Worm (Caenorhabditis elegans) whole organism, young adult: ENCODE results near the gene R13A5.11.
A peak's percentile ranks its signal among the peaks of the same experiment; 100 is the strongest.

ENCODE experiments used
- B0336.3 ChIP-seq: fragments of 200-800 bp; sonication (Bioruptor generic); IDR thresholded peaks from 2 replicates; pipeline ENCODE4 v1.3.6; 2022; ENCODE audit warnings: missing genetic modification characterization, missing compliant biosample characterization
- C06A6.2 ChIP-seq: fragments of 200-800 bp; sonication (Bioruptor generic); conservative IDR thresholded peaks from 2 replicates; pipeline ENCODE4 v1.3.6; 2022; ENCODE audit warnings: missing genetic modification characterization, missing compliant biosample characterization
- D2030.7 ChIP-seq: fragments of 200-800 bp; sonication (Bioruptor generic); IDR thresholded peaks from 2 replicates; pipeline ENCODE4 v1.3.6; 2022; ENCODE audit warnings: missing genetic modification reagents, missing genetic modification characterization, missing compliant biosample characterization
- F33H1.4 ChIP-seq: fragments of 200-800 bp; sonication (Bioruptor generic); IDR thresholded peaks from 2 replicates; pipeline ENCODE4 v1.3.6; 2022; ENCODE audit warnings: missing genetic modification reagents, missing genetic modification characterization, missing compliant biosample characterization
- F39B2.1 ChIP-seq: fragments of 200-800 bp; sonication (Bioruptor generic); IDR thresholded peaks from 2 replicates; pipeline ENCODE4 v1.3.6; 2022; ENCODE audit warnings: missing genetic modification reagents, missing genetic modification characterization, missing compliant biosample characterization
- F55B11.4 ChIP-seq: sonication (generic microtip); optimal IDR thresholded peaks from 2 replicates; lab custom pipeline; 2016; ENCODE audit warnings: missing compliant biosample characterization, missing genetic modification characterization, borderline replicate concordance; ENCODE audit not compliant: insufficient read depth
- K11D2.4 ChIP-seq: fragments of 200-800 bp; sonication (Bioruptor generic); IDR thresholded peaks from 2 replicates; pipeline ENCODE4 v1.3.6; 2022; ENCODE audit warnings: missing genetic modification reagents, missing genetic modification characterization, missing compliant biosample characterization
- K12H6.12 ChIP-seq: fragments of 200-800 bp; sonication (Bioruptor generic); optimal IDR thresholded peaks from 2 replicates; lab custom pipeline; 2018; ENCODE audit warnings: mild to moderate bottlenecking, missing genetic modification characterization, missing compliant biosample characterization
- T07F8.4 ChIP-seq: sonication (generic microtip); optimal IDR thresholded peaks from 2 replicates; lab custom pipeline; 2016; ENCODE audit warnings: mild to moderate bottlenecking, missing genetic modification characterization, moderate library complexity, missing compliant biosample characterization
- ZK185.1 ChIP-seq: sonication (generic microtip); optimal IDR thresholded peaks from 2 replicates; lab custom pipeline; 2016; ENCODE audit warnings: mild to moderate bottlenecking, missing genetic modification characterization, missing compliant biosample characterization; ENCODE audit not compliant: poor library complexity, severe bottlenecking
- akir-1 ChIP-seq: fragments of 200-800 bp; sonication (Bioruptor generic); optimal IDR thresholded peaks from 2 replicates; lab custom pipeline; 2018; ENCODE audit warnings: mild to moderate bottlenecking, missing genetic modification characterization, moderate library complexity, missing compliant biosample characterization
- ama-1 ChIP-seq, 3 experiments: fragments of 150-350 bp in 1 of 3; sonication (generic microtip) in 2 of 3; optimal IDR thresholded peaks; 2 replicates each; lab custom pipeline; 2014 to 2018; ENCODE audit warnings: missing biosample characterization in 2 of 3, missing genetic modification characterization in 2 of 3, missing genetic modification reagents in 2 of 3
- aptf-3 ChIP-seq: fragments of 200-800 bp; sonication (Bioruptor generic); IDR thresholded peaks from 2 replicates; pipeline ENCODE4 v1.3.6; 2022; ENCODE audit warnings: missing genetic modification characterization, missing compliant biosample characterization
- atf-7 ChIP-seq: sonication (generic microtip); optimal IDR thresholded peaks from 2 replicates; lab custom pipeline; 2017; ENCODE audit warnings: mild to moderate bottlenecking, missing genetic modification characterization, missing compliant biosample characterization
- athp-1 ChIP-seq: sonication (generic microtip); optimal IDR thresholded peaks from 2 replicates; lab custom pipeline; 2017; ENCODE audit warnings: mild to moderate bottlenecking, missing genetic modification characterization, missing compliant biosample characterization
- attf-3 ChIP-seq: fragments of 200-800 bp; sonication (Bioruptor generic); conservative IDR thresholded peaks from 2 replicates; pipeline ENCODE4 v1.3.6; 2022; ENCODE audit warnings: missing genetic modification reagents, missing genetic modification characterization, missing compliant biosample characterization
- bed-1 ChIP-seq: fragments of 200-800 bp; sonication (Bioruptor generic); IDR thresholded peaks from 2 replicates; pipeline ENCODE4 v1.3.6; 2022; ENCODE audit warnings: missing genetic modification reagents, missing genetic modification characterization, missing compliant biosample characterization
- bed-2 ChIP-seq: fragments of 200-800 bp; sonication (Bioruptor generic); IDR thresholded peaks from 2 replicates; pipeline ENCODE4 v1.3.6; 2022; ENCODE audit warnings: missing genetic modification reagents, missing genetic modification characterization, missing compliant biosample characterization
- cebp-2 ChIP-seq: fragments of 200-800 bp; sonication (Bioruptor generic); IDR thresholded peaks from 2 replicates; pipeline ENCODE4 v1.3.6; 2022; ENCODE audit warnings: missing genetic modification characterization, missing compliant biosample characterization
- ceh-27 ChIP-seq: fragments of 200-800 bp; sonication (Bioruptor generic); optimal IDR thresholded peaks from 2 replicates; lab custom pipeline; 2018; ENCODE audit warnings: mild to moderate bottlenecking, missing genetic modification characterization, moderate library complexity, missing compliant biosample characterization
- ceh-58 ChIP-seq: fragments of 200-800 bp; sonication (Bioruptor generic); IDR thresholded peaks from 2 replicates; pipeline ENCODE4 v1.3.6; 2022; ENCODE audit warnings: missing genetic modification characterization, missing compliant biosample characterization
- die-1 ChIP-seq: sonication (generic microtip); optimal IDR thresholded peaks from 2 replicates; lab custom pipeline; 2016; ENCODE audit warnings: missing genotype, mild to moderate bottlenecking, missing genetic modification characterization, missing compliant biosample characterization
- dox-1 ChIP-seq: fragments of 200-800 bp; sonication (Bioruptor generic); IDR thresholded peaks from 2 replicates; pipeline ENCODE4 v1.3.6; 2022; ENCODE audit warnings: missing genetic modification reagents, missing genetic modification characterization, missing compliant biosample characterization
- dpff-1 ChIP-seq: sonication (generic microtip); optimal IDR thresholded peaks from 2 replicates; lab custom pipeline; 2017; ENCODE audit warnings: mild to moderate bottlenecking, missing genetic modification characterization, missing compliant biosample characterization
- egl-18 ChIP-seq: fragments of 200-800 bp; sonication (Bioruptor generic); IDR thresholded peaks from 2 replicates; pipeline ENCODE4 v1.3.6; 2022; ENCODE audit warnings: missing genetic modification reagents, missing genetic modification characterization, missing compliant biosample characterization
- egrh-3 ChIP-seq: fragments of 200-800 bp; sonication (Bioruptor generic); IDR thresholded peaks from 2 replicates; pipeline ENCODE4 v1.3.6; 2022; ENCODE audit warnings: missing genetic modification reagents, missing genetic modification characterization, missing compliant biosample characterization
- ets-4 ChIP-seq: fragments of 200-800 bp; sonication (Bioruptor generic); optimal IDR thresholded peaks from 2 replicates; lab custom pipeline; 2018; ENCODE audit warnings: mild to moderate bottlenecking, missing genetic modification characterization, missing compliant biosample characterization
- fkh-3 ChIP-seq: sonication (generic microtip); optimal IDR thresholded peaks from 2 replicates; lab custom pipeline; 2016; ENCODE audit warnings: mild to moderate bottlenecking, missing genetic modification characterization, missing compliant biosample characterization
- gei-17 ChIP-seq: fragments of 200-800 bp; sonication (Bioruptor generic); optimal IDR thresholded peaks from 2 replicates; lab custom pipeline; 2018; ENCODE audit warnings: mild to moderate bottlenecking, missing genetic modification characterization, missing compliant biosample characterization
- him-1 ChIP-seq: sonication (generic microtip); optimal IDR thresholded peaks from 2 replicates; lab custom pipeline; 2016; ENCODE audit warnings: missing genotype, missing genetic modification reagents, missing genetic modification characterization, missing compliant biosample characterization
- hmg-1.2 ChIP-seq: fragments of 200-800 bp; sonication (Bioruptor generic); IDR thresholded peaks from 2 replicates; pipeline ENCODE4 v1.3.6; 2022; ENCODE audit warnings: missing genetic modification reagents, missing genetic modification characterization, missing compliant biosample characterization
- hmg-20 ChIP-seq: fragments of 200-800 bp; sonication (Bioruptor generic); IDR thresholded peaks from 2 replicates; pipeline ENCODE4 v1.3.6; 2022; ENCODE audit warnings: missing genetic modification reagents, missing genetic modification characterization, missing compliant biosample characterization
- hrde-1 ChIP-seq: sonication (generic microtip); optimal IDR thresholded peaks from 2 replicates; lab custom pipeline; 2016; ENCODE audit warnings: missing genetic modification characterization, mild to moderate bottlenecking, missing compliant biosample characterization, moderate library complexity, missing genotype, missing genetic modification reagents, borderline replicate concordance
- let-526 ChIP-seq: fragments of 200-800 bp; sonication (Bioruptor generic); IDR thresholded peaks from 2 replicates; pipeline ENCODE4 v1.3.6; 2022; ENCODE audit warnings: missing genetic modification reagents, missing genetic modification characterization, missing compliant biosample characterization
- madf-8 ChIP-seq: fragments of 200-800 bp; sonication (Bioruptor generic); conservative IDR thresholded peaks from 2 replicates; pipeline ENCODE4 v1.3.6; 2022; ENCODE audit warnings: missing genetic modification reagents, missing genetic modification characterization, missing compliant biosample characterization
- mes-4 ChIP-seq: sonication (generic microtip); optimal IDR thresholded peaks from 2 replicates; lab custom pipeline; 2016; ENCODE audit warnings: missing genotype, missing genetic modification characterization, missing compliant biosample characterization
- mxl-1 ChIP-seq: sonication (generic microtip); optimal IDR thresholded peaks from 2 replicates; lab custom pipeline; 2016; ENCODE audit warnings: missing genetic modification characterization, missing compliant biosample characterization
- nhr-90 ChIP-seq: sonication (generic microtip); optimal IDR thresholded peaks from 2 replicates; lab custom pipeline; 2016; ENCODE audit warnings: missing genotype, mild to moderate bottlenecking, missing genetic modification characterization, missing compliant biosample characterization
- pbrm-1 ChIP-seq: fragments of 200-800 bp; sonication (Bioruptor generic); IDR thresholded peaks from 2 replicates; pipeline ENCODE4 v1.3.6; 2022; ENCODE audit warnings: missing genetic modification reagents, missing genetic modification characterization, missing compliant biosample characterization
- rcor-1 ChIP-seq: fragments of 200-800 bp; sonication (Bioruptor generic); IDR thresholded peaks from 2 replicates; pipeline ENCODE4 v1.3.6; 2022; ENCODE audit warnings: missing genetic modification reagents, missing genetic modification characterization, missing compliant biosample characterization
- snpc-1.3 ChIP-seq: sonication (generic microtip); optimal IDR thresholded peaks from 2 replicates; lab custom pipeline; 2017; ENCODE audit warnings: missing genetic modification characterization, mild to moderate bottlenecking, missing compliant biosample characterization, antibody characterized with exemption, moderate library complexity, missing genotype, missing genetic modification reagents; ENCODE audit not compliant: insufficient read depth
- snpc-4 ChIP-seq, 5 experiments: fragments of 150-350 bp in 1 of 5; sonication (generic microtip) in 4 of 5; optimal IDR thresholded peaks; 2 replicates each; lab custom pipeline; 2014 to 2018; ENCODE audit warnings: missing genetic modification characterization in 5 of 5, missing biosample characterization in 3 of 5, antibody characterized with exemption in 2 of 5, mild to moderate bottlenecking in 2 of 5, missing compliant biosample characterization in 2 of 5, missing genotype in 2 of 5, moderate library complexity in 2 of 5, missing genetic modification reagents in 1 of 5
- somi-1 ChIP-seq: fragments of 200-800 bp; sonication (Bioruptor generic); optimal IDR thresholded peaks from 2 replicates; lab custom pipeline; 2018; ENCODE audit warnings: mild to moderate bottlenecking, missing genetic modification characterization, missing compliant biosample characterization
- unc-130 ChIP-seq: sonication (generic microtip); optimal IDR thresholded peaks from 2 replicates; lab custom pipeline; 2016; ENCODE audit warnings: missing genetic modification reagents, missing genetic modification characterization, missing compliant biosample characterization
- unc-62 ChIP-seq: fragments of 150-350 bp; optimal IDR thresholded peaks from 2 replicates; lab custom pipeline; 2014; ENCODE audit warnings: missing biosample characterization, missing genetic modification reagents, missing genetic modification characterization
- zim-3 ChIP-seq: sonication (generic microtip); optimal IDR thresholded peaks from 2 replicates; lab custom pipeline; 2017; ENCODE audit warnings: mild to moderate bottlenecking, missing genetic modification characterization, moderate library complexity, missing compliant biosample characterization
- ztf-22 ChIP-seq: fragments of 200-800 bp; sonication (Bioruptor generic); optimal IDR thresholded peaks from 2 replicates; lab custom pipeline; 2018; ENCODE audit warnings: mild to moderate bottlenecking, missing genetic modification characterization, moderate library complexity, missing compliant biosample characterization
- ztf-25 ChIP-seq: fragments of 200-800 bp; sonication (Bioruptor generic); IDR thresholded peaks from 2 replicates; pipeline ENCODE4 v1.3.6; 2022; ENCODE audit warnings: missing genetic modification reagents, missing genetic modification characterization, missing compliant biosample characterization

Gene R13A5.11

ce11 chrIII:7642015-7642414, 48.9 kb upstream of the R13A5.11 start (continued):
- TF ChIP-seq F55B11.4, result no peak
- TF ChIP-seq K12H6.12 (tag; lab: Kevin White, UChicago), result no peak
- TF ChIP-seq nhr-90, result peak; percentile 59
- 0 out of 2 replicates have a peak, but pooled peaks have one; percentile 33 for TF ChIP-seq let-526
- no peak for TF ChIP-seq dpff-1 (tag; lab: Kevin White, UChicago)
- peak; percentile 16; the same call in 1 of the 2 replicates for TF ChIP-seq F33H1.4 (GFP tag; lab: Robert Waterston, UW)
- no peak for TF ChIP-seq egrh-3 (GFP tag; lab: Robert Waterston, UW)
- TF ChIP-seq B0336.3 (GFP tag; lab: Robert Waterston, UW), result no peak
- TF ChIP-seq ztf-22 (GFP tag; lab: Kevin White, UChicago), result no peak
- TF ChIP-seq rcor-1 (GFP tag; lab: Robert Waterston, UW), result peak; percentile 49
- peak; percentile 15 for TF ChIP-seq athp-1
- TF ChIP-seq hmg-20 (GFP tag; lab: Robert Waterston, UW), result peak; percentile 65; the same call in 1 of the 2 replicates
- peak; percentile 65 for TF ChIP-seq zim-3 (tag; lab: Kevin White, UChicago)
- TF ChIP-seq snpc-1.3 (tag; lab: Kevin White, UChicago), result no peak
- TF ChIP-seq F39B2.1, result no peak
- no peak for TF ChIP-seq akir-1 (GFP tag; lab: Kevin White, UChicago)
- TF ChIP-seq dox-1, result peak; percentile 29; the same call in 1 of the 2 replicates
- TF ChIP-seq snpc-4 (GFP tag; optimal IDR thresholded peaks at IDR 0.05; lab: Kevin White, UChicago), result no peak
- no peak for TF ChIP-seq snpc-4 (tag; optimal IDR thresholded peaks at IDR 0.05; lab: Kevin White, UChicago)
- no peak for TF ChIP-seq him-1
- 0 out of 2 replicates have a peak, but pooled peaks have one; percentile 20 for TF ChIP-seq D2030.7
- no peak for TF ChIP-seq atf-7
- no peak for TF ChIP-seq fkh-3 (tag; lab: Kevin White, UChicago)
- TF ChIP-seq C06A6.2, result no peak
- no peak for TF ChIP-seq unc-130 (GFP tag; lab: Kevin White, UChicago)
- peak; percentile 61 for TF ChIP-seq ZK185.1 (tag; lab: Kevin White, UChicago)
- peak; percentile 71; the same call in 1 of the 2 replicates for TF ChIP-seq aptf-3 (GFP tag; lab: Robert Waterston, UW)
- TF ChIP-seq hrde-1 (tag; lab: Kevin White, UChicago), result peak; percentile 5
- TF ChIP-seq gei-17 (GFP tag; lab: Kevin White, UChicago), result no peak
- TF ChIP-seq ztf-25 (GFP tag; lab: Robert Waterston, UW), result 0 out of 2 replicates have a peak, but pooled peaks have one; percentile 34
- TF ChIP-seq cebp-2, result no peak
- TF ChIP-seq ama-1 (optimal IDR thresholded peaks at IDR 0.05; lab: Kevin White, UChicago), result no peak
- peak in 1 of 2 experiments; percentile 37 for TF ChIP-seq ama-1 (GFP tag; optimal IDR thresholded peaks at IDR 0.05; lab: Kevin White, UChicago)
- no peak for TF ChIP-seq T07F8.4 (tag; lab: Kevin White, UChicago)
- TF ChIP-seq hmg-1.2 (GFP tag; lab: Robert Waterston, UW), result peak; percentile 47
- no peak for TF ChIP-seq egl-18 (GFP tag; lab: Robert Waterston, UW)
- peak; percentile 1 for TF ChIP-seq mes-4 (tag; lab: Kevin White, UChicago)
- TF ChIP-seq unc-62 (GFP tag; lab: Kevin White, UChicago), result no peak
- no peak for TF ChIP-seq bed-1 (GFP tag; lab: Robert Waterston, UW)
- no peak for TF ChIP-seq madf-8 (GFP tag; lab: Robert Waterston, UW)
- TF ChIP-seq die-1, result peak; percentile 38
- peak; percentile 22 for TF ChIP-seq mxl-1 (tag; lab: Kevin White, UChicago)
- no peak for TF ChIP-seq attf-3 (GFP tag; lab: Robert Waterston, UW)
- no peak for TF ChIP-seq somi-1
- peak; percentile 34 for TF ChIP-seq ceh-27 (GFP tag; lab: Kevin White, UChicago)
- TF ChIP-seq ceh-58, result 0 out of 2 replicates have a peak, but pooled peaks have one; percentile 60
- TF ChIP-seq pbrm-1 (GFP tag; lab: Robert Waterston, UW), result no peak
- no peak; the same call in 1 of the 2 replicates for TF ChIP-seq K11D2.4 (GFP tag; lab: Robert Waterston, UW)
- TF ChIP-seq bed-2 (GFP tag; lab: Robert Waterston, UW), result no peak
- no peak for TF ChIP-seq ets-4
